Worm (Caenorhabditis elegans): ENCODE data around the gene pir-1.

DNA sequence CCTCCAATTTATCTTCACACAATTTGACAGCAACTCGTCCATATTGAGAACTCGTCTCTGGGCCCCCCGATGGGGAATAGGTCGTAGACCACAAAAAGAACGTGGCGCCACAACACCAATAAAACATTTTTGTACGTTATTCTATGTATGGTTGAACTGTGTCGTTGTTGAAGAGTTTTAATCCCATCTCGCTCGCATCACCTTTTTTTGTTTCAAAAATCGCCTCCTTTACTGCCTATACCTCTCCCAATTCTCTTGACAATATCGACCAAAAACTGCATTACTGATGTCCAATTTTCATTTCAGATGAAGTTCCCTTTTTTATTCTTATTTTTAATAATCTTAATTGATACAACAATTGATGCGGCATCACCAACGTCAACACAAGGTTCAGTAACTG lies 20.1 kb downstream of the pir-1 start, which contains the start of gene let-23:
- no peak for TF ChIP-seq bed-3 (GFP tag; optimal IDR thresholded peaks at IDR 0.05)
- TF ChIP-seq pha-4 (tag; optimal IDR thresholded peaks at IDR 0.05) = no peak
- TF ChIP-seq nhr-76 (tag; optimal IDR thresholded peaks at IDR 0.05) = no peak
- TF ChIP-seq mab-5 (tag; optimal IDR thresholded peaks at IDR 0.05) = no peak
- no peak for TF ChIP-seq elt-3 (tag; optimal IDR thresholded peaks at IDR 0.05)
- no peak for TF ChIP-seq lsy-2 (tag; optimal IDR thresholded peaks at IDR 0.05)
- TF ChIP-seq flh-1 (GFP tag; optimal IDR thresholded peaks at IDR 0.05) = no peak

Data from whole organism, mixed stage, embryonic.